ENCODE assay signal across 4 fruit fly cellular contexts in the genomic region with DNA sequence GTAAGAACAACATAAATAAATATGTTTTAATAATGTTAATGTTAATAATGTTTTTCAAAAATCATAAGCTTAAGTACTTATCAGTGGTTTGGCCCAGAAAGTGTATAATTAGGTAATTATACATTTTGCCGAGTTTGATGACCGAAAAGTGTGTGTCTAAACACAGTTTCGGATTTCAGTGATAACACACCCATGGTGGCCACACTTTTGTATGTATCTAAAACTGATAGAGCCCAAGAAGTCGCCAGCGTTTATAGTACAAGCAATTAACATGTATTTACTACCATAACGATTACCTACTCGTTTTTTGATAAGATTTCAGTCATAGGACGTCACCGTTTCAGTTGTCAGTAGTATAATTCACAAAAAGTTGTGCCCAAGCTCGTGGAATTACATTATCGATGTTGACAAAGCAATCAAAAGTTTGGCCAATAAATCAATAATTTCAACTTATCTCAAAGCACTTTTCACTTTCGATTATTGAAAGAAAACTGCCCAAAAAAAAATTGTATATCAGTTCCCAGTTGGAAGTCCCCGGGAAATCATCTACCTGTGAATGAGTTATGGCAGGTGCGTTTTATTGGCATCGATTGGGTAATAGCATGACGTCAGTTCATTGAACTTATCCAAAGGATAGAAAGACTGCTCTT.
TF ChIP-seq lines count a peak whose summit lies in the region.

No protein-coding gene starts in this region.

- no peak for TF ChIP-seq CTCF in whole organism, embryonic (GFP tag; optimal IDR thresholded peaks at IDR 0.05; lab: Kevin White, UChicago)

TF ChIP-seq in whole organism, adult, 20 proteins besides CTCF, POLR2A, EP300 and RAD21:
- TF ChIP-seq cic (GFP tag; optimal IDR thresholded peaks at IDR 0.05; lab: Kevin White, UChicago) (peak; percentile 27), ovo (GFP tag; optimal IDR thresholded peaks at IDR 0.05; lab: Kevin White, UChicago) (no peak), cnc (optimal IDR thresholded peaks at IDR 0.05; lab: Kevin White, UChicago) (no peak), CG7045 (GFP tag; optimal IDR thresholded peaks at IDR 0.05; lab: Kevin White, UChicago) (no peak), toe (GFP tag; optimal IDR thresholded peaks at IDR 0.05; lab: Kevin White, UChicago) (no peak), CG5204 (GFP tag; optimal IDR thresholded peaks at IDR 0.05; lab: Kevin White, UChicago) (no peak), CG14711 (tag; optimal IDR thresholded peaks at IDR 0.05; lab: Kevin White, UChicago) (no peak), CG12768 (GFP tag; optimal IDR thresholded peaks at IDR 0.05; lab: Kevin White, UChicago) (no peak), CG33017 (tag; optimal IDR thresholded peaks at IDR 0.05; lab: Kevin White, UChicago) (no peak)

TF ChIP-seq in whole organism, embryonic, 481 proteins besides CTCF, POLR2A, EP300 and RAD21 (continues in another document):
- TF ChIP-seq CG3995 (GFP tag; optimal IDR thresholded peaks at IDR 0.05; lab: Kevin White, UChicago) (no peak), nau (GFP tag; optimal IDR thresholded peaks at IDR 0.05; lab: Kevin White, UChicago) (no peak), CG15601 (tag; optimal IDR thresholded peaks at IDR 0.05; lab: Kevin White, UChicago) (peak; percentile 37), bbx (GFP tag; IDR thresholded peaks at IDR 0.05; lab: Robert Waterston, UW; ENCODE audit: partially characterized antibody) (no peak), Blimp-1 (GFP tag; optimal IDR thresholded peaks at IDR 0.05; lab: Kevin White, UChicago) (peak; percentile 9), CG30403 (GFP tag; optimal IDR thresholded peaks at IDR 0.05; lab: Kevin White, UChicago) (no peak), CG17568 (GFP tag; optimal IDR thresholded peaks at IDR 0.05; lab: Kevin White, UChicago) (peak; percentile 9), sr (GFP tag; IDR thresholded peaks at IDR 0.05; lab: Robert Waterston, UW) (no peak), CG6254 (GFP tag; optimal IDR thresholded peaks at IDR 0.05; lab: Kevin White, UChicago) (no peak), maf-S (GFP tag; optimal IDR thresholded peaks at IDR 0.05; lab: Kevin White, UChicago) (no peak), CG7963 (GFP tag; IDR thresholded peaks at IDR 0.05; lab: Robert Waterston, UW; ENCODE audit: partially characterized antibody) (no peak), nerfin-2 (GFP tag; IDR thresholded peaks at IDR 0.05; lab: Robert Waterston, UW; ENCODE audit: partially characterized antibody) (no peak), CG7786 (GFP tag; optimal IDR thresholded peaks at IDR 0.05; lab: Kevin White, UChicago) (no peak), CG2202 (tag; optimal IDR thresholded peaks at IDR 0.05; lab: Kevin White, UChicago) (no peak), E2f1 (GFP tag; IDR thresholded peaks at IDR 0.05; lab: Robert Waterston, UW) (no peak), CG5245 (GFP tag; optimal IDR thresholded peaks at IDR 0.05; lab: Kevin White, UChicago) (no peak), vfl (GFP tag; optimal IDR thresholded peaks at IDR 0.05; lab: Kevin White, UChicago) (no peak), CG17186 (GFP tag; optimal IDR thresholded peaks at IDR 0.05; lab: Kevin White, UChicago) (no peak), CG12769 (tag; optimal IDR thresholded peaks at IDR 0.05; lab: Kevin White, UChicago) (peak; percentile 18), CG2678 (tag; optimal IDR thresholded peaks at IDR 0.05; lab: Kevin White, UChicago) (peak; percentile 37), CG14014 (GFP tag; IDR thresholded peaks at IDR 0.05; lab: Robert Waterston, UW) (no peak), CG6854 (GFP tag; optimal IDR thresholded peaks at IDR 0.05; lab: Kevin White, UChicago) (peak; percentile 7), usp (GFP tag; optimal IDR thresholded peaks at IDR 0.05; lab: Kevin White, UChicago) (no peak), mirr (GFP tag; optimal IDR thresholded peaks at IDR 0.05; lab: Kevin White, UChicago) (peak; percentile 64), CG3407 (GFP tag; optimal IDR thresholded peaks at IDR 0.05; lab: Kevin White, UChicago) (no peak)

TF ChIP-seq in whole organism, prepupa, 60 proteins besides CTCF, POLR2A, EP300 and RAD21:
- TF ChIP-seq salr (GFP tag; optimal IDR thresholded peaks at IDR 0.05; lab: Kevin White, UChicago) (no peak), fkh (GFP tag; optimal IDR thresholded peaks at IDR 0.05; lab: Kevin White, UChicago) (peak; percentile 38), vri (GFP tag; optimal IDR thresholded peaks at IDR 0.05; lab: Kevin White, UChicago) (peak; percentile 63)

TF ChIP-seq in whole organism, wandering third instar larva, 38 proteins besides CTCF, POLR2A, EP300 and RAD21:
- TF ChIP-seq Rel (GFP tag; optimal IDR thresholded peaks at IDR 0.05; lab: Kevin White, UChicago) (no peak), Rel (tag; optimal IDR thresholded peaks at IDR 0.05; lab: Kevin White, UChicago) (peak; percentile 51), CrebA (GFP tag; optimal IDR thresholded peaks at IDR 0.05; lab: Kevin White, UChicago; ENCODE audit: borderline replicate concordance) (no peak), pan (optimal IDR thresholded peaks at IDR 0.05; lab: Kevin White, UChicago) (no peak)
